Worm (Caenorhabditis elegans) whole organism, young adult: Measurements from ENCODE around the gene ztf-8.

Experiments used
- B0336.3 ChIP-seq: fragments of 200-800 bp; sonication (Bioruptor generic); IDR thresholded peaks from 2 replicates; pipeline ENCODE4 v1.3.6; 2022; ENCODE audit warnings: missing genetic modification characterization, missing compliant biosample characterization
- D2030.7 ChIP-seq: fragments of 200-800 bp; sonication (Bioruptor generic); IDR thresholded peaks from 2 replicates; pipeline ENCODE4 v1.3.6; 2022; ENCODE audit warnings: missing genetic modification reagents, missing genetic modification characterization, missing compliant biosample characterization
- F22D6.2 ChIP-seq: sonication (generic microtip); optimal IDR thresholded peaks from 2 replicates; lab custom pipeline; 2016; ENCODE audit warnings: mild to moderate bottlenecking, missing genetic modification characterization, missing compliant biosample characterization
- F23B12.7 ChIP-seq: sonication (generic microtip); optimal IDR thresholded peaks from 2 replicates; lab custom pipeline; 2017; ENCODE audit warnings: missing genetic modification characterization, mild to moderate bottlenecking, missing compliant biosample characterization, antibody characterized with exemption, moderate library complexity; ENCODE audit not compliant: insufficient read depth
- F39B2.1 ChIP-seq: fragments of 200-800 bp; sonication (Bioruptor generic); IDR thresholded peaks from 2 replicates; pipeline ENCODE4 v1.3.6; 2022; ENCODE audit warnings: missing genetic modification reagents, missing genetic modification characterization, missing compliant biosample characterization
- F52B5.7 ChIP-seq: sonication (generic microtip); optimal IDR thresholded peaks from 2 replicates; lab custom pipeline; 2016; ENCODE audit warnings: mild to moderate bottlenecking, missing genetic modification characterization, missing compliant biosample characterization
- F55B11.4 ChIP-seq: sonication (generic microtip); optimal IDR thresholded peaks from 2 replicates; lab custom pipeline; 2016; ENCODE audit warnings: missing compliant biosample characterization, missing genetic modification characterization, borderline replicate concordance; ENCODE audit not compliant: insufficient read depth
- K12H6.12 ChIP-seq: fragments of 200-800 bp; sonication (Bioruptor generic); optimal IDR thresholded peaks from 2 replicates; lab custom pipeline; 2018; ENCODE audit warnings: mild to moderate bottlenecking, missing genetic modification characterization, missing compliant biosample characterization
- T26A5.8 ChIP-seq: sonication (generic microtip); optimal IDR thresholded peaks from 2 replicates; lab custom pipeline; 2016; ENCODE audit warnings: missing genetic modification characterization, missing compliant biosample characterization
- Y53F4B.3 ChIP-seq: fragments of 200-800 bp; sonication (Bioruptor generic); IDR thresholded peaks from 2 replicates; pipeline ENCODE4 v1.3.6; 2022; ENCODE audit warnings: missing genetic modification reagents, missing genetic modification characterization, missing compliant biosample characterization
- Y67H2A.10 ChIP-seq: fragments of 200-800 bp; sonication (Bioruptor generic); conservative IDR thresholded peaks from 2 replicates; pipeline ENCODE4 v1.3.6; 2022; ENCODE audit warnings: missing genetic modification reagents, missing genetic modification characterization, missing compliant biosample characterization
- ZK185.1 ChIP-seq: sonication (generic microtip); optimal IDR thresholded peaks from 2 replicates; lab custom pipeline; 2016; ENCODE audit warnings: mild to moderate bottlenecking, missing genetic modification characterization, missing compliant biosample characterization; ENCODE audit not compliant: poor library complexity, severe bottlenecking
- atf-7 ChIP-seq: sonication (generic microtip); optimal IDR thresholded peaks from 2 replicates; lab custom pipeline; 2017; ENCODE audit warnings: mild to moderate bottlenecking, missing genetic modification characterization, missing compliant biosample characterization
- attf-5 ChIP-seq: fragments of 200-800 bp; sonication (Bioruptor generic); optimal IDR thresholded peaks from 2 replicates; lab custom pipeline; 2018; ENCODE audit warnings: mild to moderate bottlenecking, missing genetic modification characterization, missing compliant biosample characterization
- attf-6 ChIP-seq: fragments of 200-800 bp; sonication (Bioruptor generic); IDR thresholded peaks from 2 replicates; pipeline ENCODE4 v1.3.6; 2022; ENCODE audit warnings: missing genetic modification reagents, missing genetic modification characterization, missing compliant biosample characterization
- bed-2 ChIP-seq: fragments of 200-800 bp; sonication (Bioruptor generic); IDR thresholded peaks from 2 replicates; pipeline ENCODE4 v1.3.6; 2022; ENCODE audit warnings: missing genetic modification reagents, missing genetic modification characterization, missing compliant biosample characterization
- ccch-3 ChIP-seq: fragments of 200-800 bp; sonication (Bioruptor generic); optimal IDR thresholded peaks from 2 replicates; lab custom pipeline; 2018; ENCODE audit warnings: mild to moderate bottlenecking, missing genetic modification characterization, missing compliant biosample characterization
- cebp-1 ChIP-seq, 2 experiments: fragments of 200-800 bp in 1 of 2; sonication (Bioruptor generic) in 1 of 2; sonication (generic microtip) in 1 of 2; IDR thresholded peaks in 1 of 2; optimal IDR thresholded peaks in 1 of 2; 2 replicates each; pipeline versions ENCODE4 v1.3.6 to Lab custom; 2017 to 2022; ENCODE audit warnings: missing compliant biosample characterization in 2 of 2, missing genetic modification characterization in 2 of 2, mild to moderate bottlenecking in 1 of 2, missing genetic modification reagents in 1 of 2, moderate library complexity in 1 of 2
- cebp-2 ChIP-seq: fragments of 200-800 bp; sonication (Bioruptor generic); IDR thresholded peaks from 2 replicates; pipeline ENCODE4 v1.3.6; 2022; ENCODE audit warnings: missing genetic modification characterization, missing compliant biosample characterization
- ceh-100 ChIP-seq: fragments of 200-800 bp; sonication (Bioruptor generic); IDR thresholded peaks from 2 replicates; pipeline ENCODE4 v1.3.6; 2022; ENCODE audit warnings: missing genetic modification reagents, missing genetic modification characterization, missing compliant biosample characterization
- ceh-27 ChIP-seq: fragments of 200-800 bp; sonication (Bioruptor generic); optimal IDR thresholded peaks from 2 replicates; lab custom pipeline; 2018; ENCODE audit warnings: mild to moderate bottlenecking, missing genetic modification characterization, moderate library complexity, missing compliant biosample characterization
- ceh-40 ChIP-seq: fragments of 200-800 bp; sonication (Bioruptor generic); IDR thresholded peaks from 2 replicates; pipeline ENCODE4 v1.3.6; 2022; ENCODE audit warnings: missing genetic modification characterization, missing compliant biosample characterization
- ceh-58 ChIP-seq: fragments of 200-800 bp; sonication (Bioruptor generic); IDR thresholded peaks from 2 replicates; pipeline ENCODE4 v1.3.6; 2022; ENCODE audit warnings: missing genetic modification characterization, missing compliant biosample characterization
- dox-1 ChIP-seq: fragments of 200-800 bp; sonication (Bioruptor generic); IDR thresholded peaks from 2 replicates; pipeline ENCODE4 v1.3.6; 2022; ENCODE audit warnings: missing genetic modification reagents, missing genetic modification characterization, missing compliant biosample characterization
- egl-18 ChIP-seq: fragments of 200-800 bp; sonication (Bioruptor generic); IDR thresholded peaks from 2 replicates; pipeline ENCODE4 v1.3.6; 2022; ENCODE audit warnings: missing genetic modification reagents, missing genetic modification characterization, missing compliant biosample characterization
- gei-17 ChIP-seq: fragments of 200-800 bp; sonication (Bioruptor generic); optimal IDR thresholded peaks from 2 replicates; lab custom pipeline; 2018; ENCODE audit warnings: mild to moderate bottlenecking, missing genetic modification characterization, missing compliant biosample characterization
- hrde-1 ChIP-seq: sonication (generic microtip); optimal IDR thresholded peaks from 2 replicates; lab custom pipeline; 2016; ENCODE audit warnings: missing genetic modification characterization, mild to moderate bottlenecking, missing compliant biosample characterization, moderate library complexity, missing genotype, missing genetic modification reagents, borderline replicate concordance
- lag-1 ChIP-seq: fragments of 200-800 bp; sonication (Bioruptor generic); IDR thresholded peaks from 2 replicates; pipeline ENCODE4 v1.3.6; 2022; ENCODE audit warnings: missing genetic modification reagents, missing genetic modification characterization, missing compliant biosample characterization
- let-607 ChIP-seq, 2 experiments: fragments of 200-800 bp in 1 of 2; sonication (Bioruptor generic) in 1 of 2; sonication (generic microtip) in 1 of 2; optimal IDR thresholded peaks; 2 replicates each; lab custom pipeline; 2016 to 2018; ENCODE audit warnings: mild to moderate bottlenecking in 2 of 2, missing compliant biosample characterization in 2 of 2, missing genetic modification characterization in 2 of 2, moderate library complexity in 2 of 2, missing genotype in 1 of 2
- lin-35 ChIP-seq, 3 experiments: fragments of 150-350 bp in 2 of 3; sonication (generic microtip) in 1 of 3; optimal IDR thresholded peaks; 2 replicates each; lab custom pipeline; 2014 to 2018; ENCODE audit warnings: missing biosample characterization in 3 of 3, missing genetic modification characterization in 3 of 3, missing genetic modification reagents in 3 of 3
- lin-54 ChIP-seq: fragments of 200-800 bp; sonication (Bioruptor generic); optimal IDR thresholded peaks from 2 replicates; lab custom pipeline; 2018; ENCODE audit warnings: mild to moderate bottlenecking, missing genetic modification characterization, missing compliant biosample characterization
- lsl-1 ChIP-seq: fragments of 200-800 bp; sonication (Bioruptor generic); optimal IDR thresholded peaks from 2 replicates; lab custom pipeline; 2018; ENCODE audit warnings: mild to moderate bottlenecking, missing genetic modification characterization, moderate library complexity, missing compliant biosample characterization
- mel-28 ChIP-seq: sonication (generic microtip); optimal IDR thresholded peaks from 2 replicates; lab custom pipeline; 2016; ENCODE audit warnings: borderline replicate concordance, mild to moderate bottlenecking, missing genetic modification characterization, missing compliant biosample characterization
- mes-4 ChIP-seq: sonication (generic microtip); optimal IDR thresholded peaks from 2 replicates; lab custom pipeline; 2016; ENCODE audit warnings: missing genotype, missing genetic modification characterization, missing compliant biosample characterization
- mxl-1 ChIP-seq: sonication (generic microtip); optimal IDR thresholded peaks from 2 replicates; lab custom pipeline; 2016; ENCODE audit warnings: missing genetic modification characterization, missing compliant biosample characterization
- nhr-179 ChIP-seq: sonication (generic microtip); optimal IDR thresholded peaks from 2 replicates; lab custom pipeline; 2016; ENCODE audit warnings: mild to moderate bottlenecking, missing genetic modification characterization, missing compliant biosample characterization
- nhr-27 ChIP-seq: fragments of 200-800 bp; sonication (Bioruptor generic); optimal IDR thresholded peaks from 2 replicates; lab custom pipeline; 2018; ENCODE audit warnings: mild to moderate bottlenecking, missing genetic modification characterization, moderate library complexity, missing compliant biosample characterization
- sea-2 ChIP-seq: fragments of 200-800 bp; sonication (Bioruptor generic); IDR thresholded peaks from 2 replicates; pipeline ENCODE4 v1.3.6; 2022; ENCODE audit warnings: missing genetic modification characterization, missing compliant biosample characterization
- snpc-3.4 ChIP-seq: sonication (generic microtip); optimal IDR thresholded peaks from 2 replicates; lab custom pipeline; 2017; ENCODE audit warnings: missing genetic modification characterization, mild to moderate bottlenecking, missing compliant biosample characterization, antibody characterized with exemption, moderate library complexity, missing genotype, missing genetic modification reagents
- unc-62 ChIP-seq: fragments of 150-350 bp; optimal IDR thresholded peaks from 2 replicates; lab custom pipeline; 2014; ENCODE audit warnings: missing biosample characterization, missing genetic modification reagents, missing genetic modification characterization
- ztf-18 ChIP-seq: sonication (generic microtip); optimal IDR thresholded peaks from 2 replicates; lab custom pipeline; 2016; ENCODE audit warnings: missing genotype, mild to moderate bottlenecking, missing genetic modification characterization, missing compliant biosample characterization
- ztf-26 ChIP-seq: sonication (generic microtip); optimal IDR thresholded peaks from 2 replicates; lab custom pipeline; 2017; ENCODE audit warnings: missing genetic modification characterization, missing compliant biosample characterization
- ztf-28 ChIP-seq: fragments of 200-800 bp; sonication (Bioruptor generic); IDR thresholded peaks from 2 replicates; pipeline ENCODE4 v1.3.6; 2022; ENCODE audit warnings: missing genetic modification reagents, missing genetic modification characterization, missing compliant biosample characterization
- ztf-3 ChIP-seq: fragments of 200-800 bp; sonication (Bioruptor generic); optimal IDR thresholded peaks from 2 replicates; lab custom pipeline; 2018; ENCODE audit warnings: mild to moderate bottlenecking, missing genetic modification characterization, missing compliant biosample characterization

ztf-8 gene

DNA sequence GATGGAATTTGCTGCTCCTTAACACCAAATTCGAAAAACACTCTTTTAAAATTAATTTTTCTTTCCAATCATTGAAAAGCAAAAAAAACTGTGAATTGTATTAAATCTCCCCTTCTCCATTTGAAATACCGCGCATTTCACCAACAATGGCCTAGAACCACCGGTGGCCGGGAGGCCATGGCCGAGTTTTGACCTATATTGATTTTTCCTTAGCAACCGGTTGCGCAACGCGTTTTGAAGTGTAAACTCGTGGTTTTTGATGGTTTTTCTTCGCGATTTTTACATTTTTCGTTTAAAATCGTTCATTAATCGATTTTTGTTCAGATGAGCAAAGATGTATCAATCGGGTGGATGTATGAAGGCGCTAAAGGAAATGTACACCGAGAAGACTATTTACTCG lies 35.0 kb upstream of the ztf-8 start, which contains the start of gene mog-3 (continued):
- peak; percentile 57 for TF ChIP-seq F23B12.7 (tag; lab: Kevin White, UChicago)
- no peak for TF ChIP-seq F55B11.4 (tag; lab: Kevin White, UChicago)
- peak; percentile 58 for TF ChIP-seq ceh-27 (GFP tag; lab: Kevin White, UChicago)
- TF ChIP-seq ztf-28 (GFP tag; lab: Robert Waterston, UW): peak; percentile 63; the same call in 1 of the 2 replicates
- peak; percentile 23 for TF ChIP-seq attf-5 (GFP tag; lab: Kevin White, UChicago)
- TF ChIP-seq lin-54 (GFP tag; lab: Kevin White, UChicago): peak; percentile 83
- TF ChIP-seq dox-1 (GFP tag; lab: Robert Waterston, UW): peak; percentile 59
- peak in 1 of 3 experiments; percentile 65 for TF ChIP-seq lin-35 (GFP tag; optimal IDR thresholded peaks at IDR 0.05; lab: Kevin White, UChicago)
- no peak for TF ChIP-seq T26A5.8
- peak; percentile 75 for TF ChIP-seq ZK185.1 (tag; lab: Kevin White, UChicago)
- peak; percentile 45 for TF ChIP-seq snpc-3.4 (tag; lab: Kevin White, UChicago)

DNA sequence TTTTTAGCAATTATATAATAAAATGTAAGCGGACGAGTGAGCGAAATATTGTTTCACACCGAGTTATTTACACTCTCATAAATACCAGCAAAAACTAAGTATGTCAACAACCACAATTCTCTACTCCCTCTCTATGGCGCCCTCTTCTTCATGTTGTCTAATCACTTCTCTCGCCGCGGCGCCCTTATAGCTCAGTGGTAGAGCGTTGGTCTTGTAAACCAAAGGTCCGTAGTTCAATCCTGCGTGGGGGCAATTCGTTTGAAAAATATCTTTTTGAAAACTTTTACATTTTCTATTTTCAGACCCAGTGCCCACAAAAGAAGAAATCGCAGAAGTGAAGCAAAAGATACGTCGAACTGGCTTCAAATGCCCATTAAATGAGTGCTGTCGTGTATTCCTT lies 32.5 kb upstream of the ztf-8 start:
- TF ChIP-seq unc-62 (GFP tag; lab: Kevin White, UChicago): no peak
- TF ChIP-seq F39B2.1 (GFP tag; lab: Robert Waterston, UW): no peak
- peak; percentile 83; the same call in 1 of the 2 replicates for TF ChIP-seq ztf-28 (GFP tag; lab: Robert Waterston, UW)
- peak; percentile 29 for TF ChIP-seq ztf-26 (tag; lab: Kevin White, UChicago)
- peak; percentile 94 for TF ChIP-seq ZK185.1 (tag; lab: Kevin White, UChicago)
- peak; percentile 74 for TF ChIP-seq lsl-1 (GFP tag; lab: Kevin White, UChicago)
- TF ChIP-seq lag-1: peak; percentile 64; the same call in 1 of the 2 replicates
- no peak for TF ChIP-seq egl-18
- no peak; the same call in 1 of the 2 replicates for TF ChIP-seq Y53F4B.3 (GFP tag; lab: Robert Waterston, UW)
- TF ChIP-seq D2030.7 (GFP tag; lab: Robert Waterston, UW): peak; percentile 81
- peak; percentile 91 for TF ChIP-seq ceh-40 (GFP tag; lab: Robert Waterston, UW)
- peak; percentile 31 for TF ChIP-seq nhr-179 (tag; lab: Kevin White, UChicago)
- TF ChIP-seq dox-1 (GFP tag; lab: Robert Waterston, UW): no peak; the same call in 1 of the 2 replicates
- TF ChIP-seq let-607 (tag; optimal IDR thresholded peaks at IDR 0.05; lab: Kevin White, UChicago): peak in 1 of 2 experiments; percentile 58
- TF ChIP-seq bed-2 (GFP tag; lab: Robert Waterston, UW): no peak
- TF ChIP-seq sea-2 (GFP tag; lab: Robert Waterston, UW): no peak
- peak; percentile 92 for TF ChIP-seq mxl-1 (tag; lab: Kevin White, UChicago)
- peak; percentile 25 for TF ChIP-seq F22D6.2 (tag; lab: Kevin White, UChicago)
- no peak for TF ChIP-seq F55B11.4 (tag; lab: Kevin White, UChicago)
- TF ChIP-seq mes-4 (tag; lab: Kevin White, UChicago): no peak
- peak; percentile 83 for TF ChIP-seq F52B5.7 (tag; lab: Kevin White, UChicago)
- no peak for TF ChIP-seq B0336.3 (GFP tag; lab: Robert Waterston, UW)
- TF ChIP-seq nhr-27 (tag; lab: Kevin White, UChicago): peak; percentile 33
- TF ChIP-seq ceh-58: peak; percentile 91; the same call in 1 of the 2 replicates
- peak; percentile 67 for TF ChIP-seq hrde-1 (tag; lab: Kevin White, UChicago)
- TF ChIP-seq attf-6: peak; percentile 68; the same call in 1 of the 2 replicates
- TF ChIP-seq cebp-2 (GFP tag; lab: Robert Waterston, UW): 0 out of 2 replicates have a peak, but pooled peaks have one; percentile 58
- 0 out of 2 replicates have a peak, but pooled peaks have one; percentile 41 for TF ChIP-seq ceh-100 (GFP tag; lab: Robert Waterston, UW)
- peak; percentile 60; the same call in 1 of the 2 replicates for TF ChIP-seq Y67H2A.10
- peak; percentile 21 for TF ChIP-seq atf-7 (tag; lab: Kevin White, UChicago)
- no peak for TF ChIP-seq mel-28
- no peak for TF ChIP-seq ztf-3 (GFP tag; lab: Kevin White, UChicago)
- TF ChIP-seq gei-17 (GFP tag; lab: Kevin White, UChicago): no peak
- peak; percentile 80 for TF ChIP-seq ztf-18
- TF ChIP-seq ccch-3 (GFP tag; lab: Kevin White, UChicago): no peak
- peak; percentile 66; the same call in 1 of the 2 replicates for TF ChIP-seq cebp-1 (GFP tag; IDR thresholded peaks at IDR 0.05; lab: Robert Waterston, UW)
- TF ChIP-seq cebp-1 (tag; optimal IDR thresholded peaks at IDR 0.05; lab: Kevin White, UChicago): peak; percentile 77
- peak; percentile 24 for TF ChIP-seq K12H6.12 (tag; lab: Kevin White, UChicago)
